Worm (Caenorhabditis elegans) whole organism, early embryonic: ENCODE data around the gene F38B6.7.

Experiments
- B0310.2 ChIP-seq: sonication (generic microtip); optimal IDR thresholded peaks from 2 replicates; lab custom pipeline; 2016; ENCODE audit warnings: mild to moderate bottlenecking, missing genetic modification characterization, missing compliant biosample characterization
- F13C5.2 ChIP-seq: sonication (generic microtip); optimal IDR thresholded peaks from 2 replicates; lab custom pipeline; 2017; ENCODE audit warnings: mild to moderate bottlenecking, missing genetic modification characterization, inconsistent platforms, missing compliant biosample characterization
- aly-1 ChIP-seq: sonication (generic microtip); optimal IDR thresholded peaks from 2 replicates; lab custom pipeline; 2016; ENCODE audit warnings: missing genetic modification characterization, missing compliant biosample characterization
- ama-1 ChIP-seq: fragments of 150-350 bp; optimal IDR thresholded peaks from 2 replicates; lab custom pipeline; 2014
- ceh-13 ChIP-seq: fragments of 200-800 bp; sonication (Bioruptor generic); optimal IDR thresholded peaks from 2 replicates; lab custom pipeline; 2018; ENCODE audit warnings: mild to moderate bottlenecking, missing genetic modification characterization, missing compliant biosample characterization
- ceh-36 ChIP-seq: sonication (generic microtip); optimal IDR thresholded peaks from 2 replicates; lab custom pipeline; 2016; ENCODE audit warnings: missing genetic modification characterization, inconsistent platforms, missing compliant biosample characterization
- ets-7 ChIP-seq: sonication (generic microtip); optimal IDR thresholded peaks from 2 replicates; lab custom pipeline; 2016; ENCODE audit warnings: missing genotype, missing genetic modification characterization, missing compliant biosample characterization
- flt-1 ChIP-seq: fragments of 200-800 bp; sonication (Bioruptor generic); IDR thresholded peaks from 2 replicates; pipeline ENCODE4 v1.3.6; 2022; ENCODE audit warnings: missing genetic modification characterization, missing compliant biosample characterization
- hmbx-1 ChIP-seq: sonication (generic microtip); optimal IDR thresholded peaks from 2 replicates; lab custom pipeline; 2016; ENCODE audit warnings: mild to moderate bottlenecking, missing genetic modification characterization, missing compliant biosample characterization
- hmg-4 ChIP-seq: fragments of 200-800 bp; sonication (Bioruptor generic); optimal IDR thresholded peaks from 2 replicates; lab custom pipeline; 2018; ENCODE audit warnings: mild to moderate bottlenecking, missing genetic modification characterization, missing compliant biosample characterization
- hnd-1 ChIP-seq: sonication (generic microtip); optimal IDR thresholded peaks from 2 replicates; lab custom pipeline; 2016; ENCODE audit warnings: missing genetic modification characterization, missing compliant biosample characterization
- pes-1 ChIP-seq: fragments of 200-800 bp; sonication (Bioruptor generic); IDR thresholded peaks from 2 replicates; pipeline ENCODE4 v1.3.6; 2022; ENCODE audit warnings: missing genetic modification reagents, missing genetic modification characterization, missing compliant biosample characterization
- scrt-1 ChIP-seq: fragments of 200-800 bp; sonication (Bioruptor generic); IDR thresholded peaks from 2 replicates; pipeline ENCODE4 v1.3.6; 2022; ENCODE audit warnings: missing genetic modification characterization, missing compliant biosample characterization
- sea-1 ChIP-seq: fragments of 200-800 bp; sonication (Bioruptor generic); conservative IDR thresholded peaks from 2 replicates; pipeline ENCODE4 v1.3.6; 2022; ENCODE audit warnings: missing genetic modification characterization, missing compliant biosample characterization
- tbx-11 ChIP-seq: fragments of 200-800 bp; sonication (Bioruptor generic); IDR thresholded peaks from 2 replicates; pipeline ENCODE4 v1.3.6; 2022; ENCODE audit warnings: missing genetic modification characterization, missing compliant biosample characterization
- tbx-37 ChIP-seq: fragments of 200-800 bp; sonication (Bioruptor generic); conservative IDR thresholded peaks from 2 replicates; pipeline ENCODE4 v1.3.6; 2022; ENCODE audit warnings: missing genetic modification reagents, missing genetic modification characterization, missing compliant biosample characterization
- tra-4 ChIP-seq: sonication (generic microtip); optimal IDR thresholded peaks from 2 replicates; lab custom pipeline; 2017; ENCODE audit warnings: missing genetic modification characterization, missing compliant biosample characterization

Gene F38B6.7

ce11 chrX:6742891-6743290, 44.7 kb upstream of the F38B6.7 start:
- no peak for TF ChIP-seq hnd-1 (tag; lab: Kevin White, UChicago)
- no peak for TF ChIP-seq ceh-36 (tag; lab: Kevin White, UChicago)
- TF ChIP-seq ama-1 (lab: Kevin White, UChicago), result no peak
- no peak for TF ChIP-seq ets-7 (tag; lab: Kevin White, UChicago)
- no peak for TF ChIP-seq tbx-11 (GFP tag; lab: Robert Waterston, UW)
- no peak for TF ChIP-seq sea-1 (GFP tag; lab: Robert Waterston, UW)
- TF ChIP-seq hmbx-1 (tag; lab: Kevin White, UChicago), result no peak

ce11 chrX:6742011-6742683, 44.0 kb upstream of the F38B6.7 start, which contains the start of gene mdl-1:
mdl-1 (plus strand) TSS chrX:6742351.
- TF ChIP-seq ceh-36 (tag; lab: Kevin White, UChicago) (no peak), ceh-13 (GFP tag; lab: Kevin White, UChicago) (peak; percentile 3), tra-4 (no peak), tbx-11 (GFP tag; lab: Robert Waterston, UW) (0 out of 2 replicates have a peak, but pooled peaks have one; percentile 8), pes-1 (GFP tag; lab: Robert Waterston, UW) (peak; percentile 67; the same call in 1 of the 2 replicates), B0310.2 (tag; lab: Kevin White, UChicago) (peak; percentile 40), ets-7 (tag; lab: Kevin White, UChicago) (peak; percentile 34), flt-1 (GFP tag; lab: Robert Waterston, UW) (peak; percentile 68), F13C5.2 (tag; lab: Kevin White, UChicago) (peak; percentile 76), hmg-4 (GFP tag; lab: Kevin White, UChicago) (peak; percentile 86)

- TF ChIP-seq ets-7 (tag; lab: Kevin White, UChicago), result no peak
- no peak for TF ChIP-seq ama-1 (lab: Kevin White, UChicago)
- no peak for TF ChIP-seq F13C5.2 (tag; lab: Kevin White, UChicago)
- no peak for TF ChIP-seq hmg-4 (GFP tag; lab: Kevin White, UChicago)
- no peak for TF ChIP-seq ceh-13 (GFP tag; lab: Kevin White, UChicago)
- TF ChIP-seq tbx-37 (GFP tag; lab: Robert Waterston, UW), result no peak
- no peak for TF ChIP-seq scrt-1 (GFP tag; lab: Robert Waterston, UW)
- no peak for TF ChIP-seq tbx-11 (GFP tag; lab: Robert Waterston, UW)
- TF ChIP-seq pes-1 (GFP tag; lab: Robert Waterston, UW), result no peak
- no peak for TF ChIP-seq hnd-1 (tag; lab: Kevin White, UChicago)
- no peak for TF ChIP-seq aly-1 (tag; lab: Kevin White, UChicago)
Measured at ce11 chrX:6741532-6741931, 43.4 kb upstream of the F38B6.7 start.

DNA sequence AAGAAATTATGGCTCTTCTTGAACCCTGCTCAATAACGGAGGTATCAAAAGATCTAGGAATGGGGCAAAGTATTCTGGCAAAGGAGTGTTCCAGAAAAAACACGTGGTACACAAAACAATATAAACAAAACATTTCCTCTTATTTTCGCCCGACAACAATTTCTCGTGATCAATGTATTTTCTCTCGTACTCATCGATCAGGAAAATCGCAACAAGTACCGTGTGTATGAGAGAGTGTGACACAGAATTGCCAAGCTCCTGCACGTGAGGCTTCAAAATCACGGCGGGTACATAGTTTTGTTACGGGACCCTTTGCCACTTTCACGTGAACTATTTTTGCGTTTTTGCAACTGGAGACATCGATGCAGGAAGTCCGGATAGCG, 42.8 kb upstream of the F38B6.7 start:
- TF ChIP-seq tbx-37 (GFP tag; lab: Robert Waterston, UW) (no peak), sea-1 (GFP tag; lab: Robert Waterston, UW) (no peak), aly-1 (tag; lab: Kevin White, UChicago) (no peak)

DNA sequence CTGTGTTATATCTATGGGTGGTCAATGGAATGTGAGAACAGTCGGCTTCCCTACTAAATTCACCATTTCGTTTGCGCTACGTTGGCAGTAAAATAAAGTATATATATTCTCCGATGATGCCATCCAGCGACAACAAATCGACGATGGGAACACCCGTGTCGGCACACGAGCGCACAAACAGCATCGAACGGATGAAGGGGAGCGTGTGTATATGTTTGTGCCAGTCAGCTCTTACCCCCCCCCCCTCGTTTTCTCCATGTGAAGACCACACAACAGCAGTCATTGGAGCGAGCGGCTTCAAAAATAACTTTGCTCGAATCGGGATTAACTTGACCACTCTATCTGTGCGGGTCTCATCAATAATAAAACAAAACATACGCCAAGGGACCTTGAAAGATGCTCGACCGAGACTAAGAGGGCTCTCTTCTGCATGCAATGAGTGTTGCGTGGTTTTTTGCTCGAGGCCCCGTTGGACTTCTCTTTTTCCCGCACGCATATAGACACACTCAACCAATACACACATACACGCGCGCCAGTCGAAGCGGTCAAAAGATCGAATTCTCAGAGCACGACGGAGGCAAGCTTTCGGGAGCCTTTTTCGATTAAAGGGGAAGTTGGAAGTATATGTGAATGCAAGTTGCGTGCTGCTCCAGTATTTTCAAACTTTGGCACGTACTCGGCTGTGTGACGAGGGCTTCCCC, 42.3 kb upstream of the F38B6.7 start:
- no peak for TF ChIP-seq ceh-36 (tag; lab: Kevin White, UChicago)
- TF ChIP-seq hmg-4 (GFP tag; lab: Kevin White, UChicago), result peak; percentile 33

- TF ChIP-seq hmbx-1 (tag; lab: Kevin White, UChicago) (no peak), ceh-36 (tag; lab: Kevin White, UChicago) (no peak), tbx-11 (GFP tag; lab: Robert Waterston, UW) (no peak), pes-1 (GFP tag; lab: Robert Waterston, UW) (no peak), ama-1 (lab: Kevin White, UChicago) (no peak), aly-1 (tag; lab: Kevin White, UChicago) (no peak), hmg-4 (GFP tag; lab: Kevin White, UChicago) (no peak), flt-1 (GFP tag; lab: Robert Waterston, UW) (no peak), F13C5.2 (tag; lab: Kevin White, UChicago) (no peak)
Measured at ce11 chrX:6739034-6740008, 41.2 kb upstream of the F38B6.7 start.

DNA sequence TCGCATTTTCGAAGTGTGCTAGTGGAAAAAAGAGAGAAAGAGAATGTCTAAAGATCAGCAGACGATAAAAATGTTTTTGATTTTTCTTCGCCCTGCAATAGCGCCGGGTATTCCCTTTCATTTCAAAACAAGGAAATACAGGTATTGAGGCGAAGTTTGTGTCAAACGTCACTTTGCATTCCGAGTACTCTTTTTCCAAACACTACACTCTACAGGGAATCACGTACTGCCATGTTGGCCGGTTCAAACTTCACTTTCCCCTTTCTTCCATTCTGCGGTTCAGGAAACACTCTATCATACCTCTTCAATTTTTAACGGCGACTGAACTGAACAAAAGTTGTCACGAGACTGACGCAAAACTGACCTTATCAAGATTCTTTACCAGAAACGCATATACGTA, 40.4 kb upstream of the F38B6.7 start:
- no peak for TF ChIP-seq hnd-1 (tag; lab: Kevin White, UChicago)
- TF ChIP-seq sea-1 (GFP tag; lab: Robert Waterston, UW), result no peak
- no peak for TF ChIP-seq hmbx-1 (tag; lab: Kevin White, UChicago)
- no peak for TF ChIP-seq F13C5.2 (tag; lab: Kevin White, UChicago)
- TF ChIP-seq tra-4, result no peak
- no peak for TF ChIP-seq flt-1 (GFP tag; lab: Robert Waterston, UW)
- no peak for TF ChIP-seq aly-1 (tag; lab: Kevin White, UChicago)
- no peak for TF ChIP-seq tbx-37 (GFP tag; lab: Robert Waterston, UW)
- TF ChIP-seq ama-1 (lab: Kevin White, UChicago), result no peak
- no peak for TF ChIP-seq ceh-13 (GFP tag; lab: Kevin White, UChicago)
- TF ChIP-seq pes-1 (GFP tag; lab: Robert Waterston, UW), result no peak
- TF ChIP-seq ceh-36 (tag; lab: Kevin White, UChicago), result no peak
- TF ChIP-seq B0310.2 (tag; lab: Kevin White, UChicago), result no peak
- no peak for TF ChIP-seq scrt-1 (GFP tag; lab: Robert Waterston, UW)
- TF ChIP-seq tbx-11 (GFP tag; lab: Robert Waterston, UW), result no peak
